Fruit fly (Drosophila melanogaster): ENCODE results near the gene CG13250.

- TF ChIP-seq pad (GFP tag; optimal IDR thresholded peaks at IDR 0.05): peak; percentile 2
- TF ChIP-seq CG12768 (GFP tag; optimal IDR thresholded peaks at IDR 0.05): peak; percentile 58
- peak; percentile 21 for TF ChIP-seq cic (GFP tag; optimal IDR thresholded peaks at IDR 0.05)
- TF ChIP-seq cnc (optimal IDR thresholded peaks at IDR 0.05): no peak
- TF ChIP-seq CG5204 (GFP tag; optimal IDR thresholded peaks at IDR 0.05): peak; percentile 24
- no peak for TF ChIP-seq Crg-1 (GFP tag; optimal IDR thresholded peaks at IDR 0.05)
- peak; percentile 75 for TF ChIP-seq CG11617 (GFP tag; optimal IDR thresholded peaks at IDR 0.05)
- peak; percentile 78 for TF ChIP-seq CG14711 (tag; optimal IDR thresholded peaks at IDR 0.05)
- peak; percentile 10 for TF ChIP-seq Mnt (GFP tag; optimal IDR thresholded peaks at IDR 0.05)
Measured at dm6 chr3L:20493417-20494261, 39.9 kb upstream of the CG13250 start.
